Fruit fly (Drosophila melanogaster) whole organism, adult: ENCODE data around the gene ebo.

Experiments
- CG12768 ChIP-seq: fragments of 200-800 bp; sonication (Bioruptor generic); optimal IDR thresholded peaks from 2 replicates; lab custom pipeline; 2017; ENCODE audit warnings: missing biosample characterization, missing genetic modification characterization, mild to moderate bottlenecking, moderate library complexity, missing genetic modification reagents
- CG14711 ChIP-seq: fragments of 200-800 bp; sonication (Bioruptor generic); optimal IDR thresholded peaks from 2 replicates; lab custom pipeline; 2018; ENCODE audit warnings: missing biosample characterization, mild to moderate bottlenecking, missing genetic modification characterization, moderate library complexity
- CG5204 ChIP-seq: fragments of 200-800 bp; sonication (Bioruptor generic); optimal IDR thresholded peaks from 2 replicates; lab custom pipeline; 2016; ENCODE audit warnings: missing biosample characterization, missing genetic modification characterization
- Clk ChIP-seq: fragments of 200-800 bp; sonication (Bioruptor generic); optimal IDR thresholded peaks from 2 replicates; lab custom pipeline; 2017; ENCODE audit warnings: missing biosample characterization, missing genetic modification characterization
- Crg-1 ChIP-seq: fragments of 200-800 bp; sonication (Bioruptor generic); optimal IDR thresholded peaks from 2 replicates; lab custom pipeline; 2016; ENCODE audit warnings: missing biosample characterization, missing genetic modification characterization
- Hr96 ChIP-seq: fragments of 200-800 bp; sonication (Bioruptor generic); optimal IDR thresholded peaks from 2 replicates; lab custom pipeline; 2016; ENCODE audit warnings: missing biosample characterization, missing genetic modification characterization
- Mnt ChIP-seq: fragments of 200-800 bp; sonication (Bioruptor generic); optimal IDR thresholded peaks from 2 replicates; lab custom pipeline; 2016; ENCODE audit warnings: missing biosample characterization, mild to moderate bottlenecking, missing genetic modification characterization
- bab1 ChIP-seq: fragments of 200-800 bp; sonication (Bioruptor generic); optimal IDR thresholded peaks from 3 replicates; lab custom pipeline; 2019; ENCODE audit warnings: missing biosample characterization, mild to moderate bottlenecking, missing genetic modification characterization, moderate library complexity
- cic ChIP-seq: fragments of 200-800 bp; sonication (Bioruptor generic); optimal IDR thresholded peaks from 2 replicates; lab custom pipeline; 2017; ENCODE audit warnings: missing biosample characterization, mild to moderate bottlenecking, missing genetic modification characterization, moderate library complexity
- cnc ChIP-seq, 2 experiments: fragments of >200 bp; optimal IDR thresholded peaks; 2 replicates each; lab custom pipeline; 2017
- kay ChIP-seq: fragments of 200-800 bp; sonication (Bioruptor generic); peaks from one replicate; lab custom pipeline; 2016; ENCODE audit warnings: missing biosample characterization, missing genetic modification characterization, borderline replicate concordance
- ovo ChIP-seq: fragments of 200-800 bp; sonication (Bioruptor generic); optimal IDR thresholded peaks from 2 replicates; lab custom pipeline; 2016; ENCODE audit warnings: missing biosample characterization, missing genetic modification characterization
- pad ChIP-seq: fragments of 200-800 bp; sonication (Bioruptor generic); optimal IDR thresholded peaks from 3 replicates; lab custom pipeline; 2017; ENCODE audit warnings: missing biosample characterization, missing genetic modification characterization, mild to moderate bottlenecking, moderate library complexity, missing genetic modification reagents
- toe ChIP-seq: fragments of 200-800 bp; sonication (Bioruptor generic); optimal IDR thresholded peaks from 2 replicates; lab custom pipeline; 2016; ENCODE audit warnings: missing biosample characterization, missing genetic modification characterization

DNA sequence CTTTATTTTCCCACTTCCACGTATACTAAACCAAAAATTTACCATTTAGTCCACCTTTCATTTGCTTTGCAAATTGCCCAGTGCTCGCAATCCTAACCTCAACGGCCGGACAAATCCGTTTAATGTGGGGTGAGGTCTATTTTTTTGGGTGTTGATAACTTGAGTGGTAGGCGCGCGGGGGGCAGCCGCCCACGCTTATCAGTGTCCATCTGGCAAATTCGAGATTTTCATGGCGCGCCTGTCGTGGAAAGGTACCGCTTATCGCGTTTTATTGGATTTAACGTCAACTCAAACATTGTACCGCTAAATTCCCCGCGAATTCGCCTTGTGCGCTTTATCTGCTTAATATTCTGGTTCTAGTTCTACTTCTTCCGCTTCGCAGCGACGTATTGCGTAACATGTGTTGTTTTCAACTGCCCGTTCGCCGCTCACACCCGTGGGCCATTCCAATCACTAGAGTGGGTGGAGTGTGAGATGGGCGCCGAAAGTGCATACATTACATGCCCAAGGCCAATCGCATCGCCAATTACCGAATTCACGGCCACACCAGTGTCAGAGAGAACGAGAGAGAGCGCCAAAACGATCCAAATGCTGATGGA is 16.4 kb upstream of the ebo start:
- no peak for TF ChIP-seq Mnt (GFP tag; lab: Kevin White, UChicago)
- TF ChIP-seq ovo, result no peak
- peak; percentile 35 for TF ChIP-seq CG12768 (GFP tag; lab: Kevin White, UChicago)
- TF ChIP-seq kay (GFP tag; lab: Kevin White, UChicago), result no peak
- no peak for TF ChIP-seq cnc (optimal IDR thresholded peaks at IDR 0.05; lab: Kevin White, UChicago)
- no peak for TF ChIP-seq CG14711 (tag; lab: Kevin White, UChicago)
- TF ChIP-seq bab1 (GFP tag; lab: Kevin White, UChicago), result no peak
- no peak for TF ChIP-seq CG5204 (GFP tag; lab: Kevin White, UChicago)
- TF ChIP-seq Crg-1, result no peak
- TF ChIP-seq pad (GFP tag; lab: Kevin White, UChicago), result no peak
- no peak for TF ChIP-seq toe (GFP tag; lab: Kevin White, UChicago)
- no peak for TF ChIP-seq cic (GFP tag; lab: Kevin White, UChicago)
- no peak for TF ChIP-seq Hr96 (GFP tag; lab: Kevin White, UChicago)
- TF ChIP-seq Clk (GFP tag; lab: Kevin White, UChicago), result no peak
